Worm (Caenorhabditis elegans) whole organism, mixed stage, embryonic: ENCODE measurements around the gene lin-3.

Source experiments
- blmp-1 ChIP-seq: fragments of 150-350 bp; optimal IDR thresholded peaks from 2 replicates; lab custom pipeline; 2014; ENCODE audit warnings: missing biosample characterization, missing genetic modification characterization
- ceh-43 ChIP-seq: fragments of 200-800 bp; sonication (Bioruptor generic); optimal IDR thresholded peaks from 2 replicates; lab custom pipeline; 2018; ENCODE audit warnings: mild to moderate bottlenecking, missing genetic modification characterization, moderate library complexity, missing compliant biosample characterization
- ceh-83 ChIP-seq: fragments of 200-800 bp; sonication (Bioruptor generic); optimal IDR thresholded peaks from 2 replicates; lab custom pipeline; 2018; ENCODE audit warnings: mild to moderate bottlenecking, missing genetic modification characterization, missing compliant biosample characterization
- ces-1 ChIP-seq: fragments of 150-350 bp; optimal IDR thresholded peaks from 2 replicates; lab custom pipeline; 2014; ENCODE audit warnings: missing biosample characterization, missing genetic modification reagents, missing genetic modification characterization
- lin-13 ChIP-seq: fragments of 150-350 bp; optimal IDR thresholded peaks from 2 replicates; lab custom pipeline; 2014; ENCODE audit warnings: missing biosample characterization, missing genetic modification characterization
- lin-32 ChIP-seq: fragments of 200-800 bp; sonication (Bioruptor generic); optimal IDR thresholded peaks from 2 replicates; lab custom pipeline; 2018; ENCODE audit warnings: mild to moderate bottlenecking, missing genetic modification characterization, missing compliant biosample characterization
- lsy-2 ChIP-seq: fragments of 150-350 bp; optimal IDR thresholded peaks from 2 replicates; lab custom pipeline; 2014; ENCODE audit warnings: missing biosample characterization, missing genetic modification characterization
- nhr-12 ChIP-seq: fragments of 150-350 bp; optimal IDR thresholded peaks from 2 replicates; lab custom pipeline; 2014; ENCODE audit warnings: missing biosample characterization, missing genetic modification characterization
- pha-4 ChIP-seq: fragments of 150-350 bp; optimal IDR thresholded peaks from 2 replicates; lab custom pipeline; 2018; ENCODE audit warnings: missing biosample characterization, missing genetic modification reagents, missing genetic modification characterization

DNA sequence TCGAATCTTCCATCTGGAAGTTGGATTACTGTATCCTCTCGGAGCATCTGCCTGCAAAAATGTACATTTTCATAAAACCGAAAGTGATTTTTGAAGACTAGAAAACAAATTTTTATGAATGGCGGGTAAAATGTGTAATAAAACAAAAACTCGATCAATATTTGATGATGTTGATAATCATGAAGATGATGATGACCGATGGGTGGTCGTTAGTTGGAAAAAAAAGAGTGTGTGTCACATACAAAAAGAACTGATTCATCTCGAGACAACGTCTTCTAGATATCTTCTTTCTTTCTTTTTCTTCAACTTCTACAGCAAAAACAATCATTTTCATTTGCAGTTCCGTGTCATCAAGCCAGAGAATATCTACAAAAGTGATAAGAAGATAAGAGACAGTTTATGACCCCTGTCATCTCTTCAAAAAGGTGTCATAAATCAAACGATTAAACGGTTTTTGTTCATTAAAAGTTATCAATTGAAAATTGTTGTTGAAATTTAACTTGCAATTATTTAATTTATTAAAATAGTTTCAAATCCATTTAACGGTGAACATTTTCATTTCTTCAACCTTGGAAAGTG, 38.5 kb downstream of the lin-3 start, which contains the start of gene bcc-1:
- TF ChIP-seq lin-32 (GFP tag; lab: Kevin White, UChicago) (no peak), blmp-1 (tag; lab: Kevin White, UChicago) (no peak), ces-1 (GFP tag; lab: Kevin White, UChicago) (no peak), lsy-2 (tag; lab: Kevin White, UChicago) (no peak), lin-13 (tag; lab: Kevin White, UChicago) (no peak), pha-4 (no peak), ceh-83 (GFP tag; lab: Kevin White, UChicago) (no peak), ceh-43 (no peak), nhr-12 (tag; lab: Kevin White, UChicago) (no peak)
